Fruit fly (Drosophila melanogaster) whole organism, embryonic: ENCODE data around the gene CG7239.

ENCODE experiments used
- Asciz ChIP-seq: fragments of 200-800 bp; sonication (Bioruptor generic); optimal IDR thresholded peaks from 2 replicates; lab custom pipeline; 2017; ENCODE audit warnings: missing biosample characterization, mild to moderate bottlenecking, missing genetic modification characterization, missing genetic modification reagents
- BEAF-32 ChIP-seq: fragments of 200-800 bp; sonication (Bioruptor generic); optimal IDR thresholded peaks from 3 replicates; lab custom pipeline; 2017; ENCODE audit warnings: missing biosample characterization, missing genetic modification characterization, mild to moderate bottlenecking, moderate library complexity, missing genetic modification reagents
- CG10274 ChIP-seq: fragments of 200-800 bp; sonication (Bioruptor generic); optimal IDR thresholded peaks from 3 replicates; lab custom pipeline; 2017; ENCODE audit warnings: missing biosample characterization, mild to moderate bottlenecking, missing genetic modification characterization
- CG12299 ChIP-seq: fragments of 200-800 bp; sonication (Bioruptor generic); optimal IDR thresholded peaks from 2 replicates; lab custom pipeline; 2018; ENCODE audit warnings: missing biosample characterization, mild to moderate bottlenecking, missing genetic modification characterization
- CG14014 ChIP-seq: fragments of 200-800 bp; sonication (Bioruptor generic); IDR thresholded peaks from 2 replicates; pipeline ENCODE4 v1.3.6; 2022; ENCODE audit warnings: missing biosample characterization, missing genetic modification characterization
- CG14860 ChIP-seq: fragments of 200-800 bp; sonication (Bioruptor generic); IDR thresholded peaks from 3 replicates; pipeline ENCODE4 v1.3.6; 2022; ENCODE audit warnings: missing biosample characterization, missing genetic modification characterization; ENCODE audit not compliant: partially characterized antibody
- CG15479 ChIP-seq: fragments of 200-800 bp; sonication (Bioruptor generic); optimal IDR thresholded peaks from 3 replicates; lab custom pipeline; 2019; ENCODE audit warnings: missing biosample characterization, mild to moderate bottlenecking, missing genetic modification characterization, moderate library complexity
- CG1603 ChIP-seq: fragments of 200-800 bp; sonication (Bioruptor generic); optimal IDR thresholded peaks from 2 replicates; lab custom pipeline; 2019; ENCODE audit warnings: missing biosample characterization, mild to moderate bottlenecking, missing genetic modification characterization, moderate library complexity
- CG17912 ChIP-seq: fragments of 200-800 bp; sonication (Bioruptor generic); optimal IDR thresholded peaks from 2 replicates; lab custom pipeline; 2018; ENCODE audit warnings: missing biosample characterization, mild to moderate bottlenecking, missing genetic modification characterization
- CG1792 ChIP-seq: fragments of 200-800 bp; sonication (Bioruptor generic); optimal IDR thresholded peaks from 2 replicates; lab custom pipeline; 2016; ENCODE audit warnings: missing biosample characterization, missing genetic modification characterization
- CG18599 ChIP-seq: fragments of 200-800 bp; sonication (Bioruptor generic); optimal IDR thresholded peaks from 3 replicates; lab custom pipeline; 2017; ENCODE audit warnings: missing biosample characterization, missing genetic modification characterization, mild to moderate bottlenecking, moderate library complexity, missing genetic modification reagents
- CG2129 ChIP-seq: fragments of 200-800 bp; sonication (Bioruptor generic); IDR thresholded peaks from 2 replicates; pipeline ENCODE4 v1.3.6; 2022; ENCODE audit warnings: missing biosample characterization, missing genetic modification characterization; ENCODE audit not compliant: partially characterized antibody
- CG31224 ChIP-seq: fragments of 200-800 bp; sonication (Bioruptor generic); IDR thresholded peaks from 2 replicates; pipeline ENCODE4 v1.3.6; 2022; ENCODE audit warnings: missing biosample characterization, missing genetic modification characterization
- CG34422 ChIP-seq: fragments of 200-800 bp; sonication (Bioruptor generic); IDR thresholded peaks from 3 replicates; pipeline ENCODE4 v1.3.6; 2022; ENCODE audit warnings: missing biosample characterization, missing genetic modification characterization
- CG4707 ChIP-seq: fragments of 200-800 bp; sonication (Bioruptor generic); optimal IDR thresholded peaks from 2 replicates; lab custom pipeline; 2018; ENCODE audit warnings: missing biosample characterization, mild to moderate bottlenecking, missing genetic modification characterization, moderate library complexity
- CG6689 ChIP-seq: fragments of 200-800 bp; sonication (Bioruptor generic); IDR thresholded peaks from 2 replicates; pipeline ENCODE4 v1.3.6; 2022; ENCODE audit warnings: missing biosample characterization, missing genetic modification characterization
- CG7786 ChIP-seq: fragments of 200-800 bp; sonication (Bioruptor generic); optimal IDR thresholded peaks from 2 replicates; lab custom pipeline; 2016; ENCODE audit warnings: missing biosample characterization, missing genetic modification characterization
- CG8359 ChIP-seq: fragments of 200-800 bp; sonication (Bioruptor generic); optimal IDR thresholded peaks from 2 replicates; lab custom pipeline; 2017; ENCODE audit warnings: missing biosample characterization, mild to moderate bottlenecking, missing genetic modification characterization, borderline replicate concordance
- CG8944 ChIP-seq: fragments of 200-800 bp; sonication (Bioruptor generic); optimal IDR thresholded peaks from 3 replicates; lab custom pipeline; 2016; ENCODE audit warnings: missing biosample characterization, missing genetic modification characterization
- CG9609 ChIP-seq: fragments of 200-800 bp; sonication (Bioruptor generic); optimal IDR thresholded peaks from 3 replicates; lab custom pipeline; 2016; ENCODE audit warnings: missing biosample characterization, missing genetic modification characterization
- Ets65A ChIP-seq: fragments of 200-800 bp; sonication (Bioruptor generic); peaks from one replicate; lab custom pipeline; 2016; ENCODE audit warnings: missing biosample characterization, missing genetic modification characterization
- GATAe ChIP-seq: fragments of 200-800 bp; sonication (Bioruptor generic); conservative IDR thresholded peaks from 2 replicates; pipeline ENCODE4 v1.3.6; 2022; ENCODE audit warnings: missing biosample characterization, missing genetic modification characterization
- Hr39 ChIP-seq: fragments of >200 bp; optimal IDR thresholded peaks from 2 replicates; lab custom pipeline; 2017
- MESR4 ChIP-seq: fragments of 200-800 bp; sonication (Bioruptor generic); optimal IDR thresholded peaks from 2 replicates; lab custom pipeline; 2018; ENCODE audit warnings: missing biosample characterization, mild to moderate bottlenecking, missing genetic modification characterization, moderate library complexity
- Med ChIP-seq: fragments of 200-800 bp; sonication (Bioruptor generic); peaks from one replicate; lab custom pipeline; 2016; ENCODE audit warnings: missing biosample characterization, missing genetic modification characterization, mild to moderate bottlenecking, inconsistent platforms, moderate library complexity
- Neu2 ChIP-seq: fragments of 200-800 bp; sonication (Bioruptor generic); optimal IDR thresholded peaks from 3 replicates; lab custom pipeline; 2016; ENCODE audit warnings: missing biosample characterization, missing genetic modification characterization, borderline replicate concordance
- Nf-YC ChIP-seq: fragments of 200-800 bp; optimal IDR thresholded peaks from 3 replicates; lab custom pipeline; 2019; ENCODE audit warnings: missing biosample characterization, mild to moderate bottlenecking, missing genetic modification characterization, moderate library complexity
- Poxn ChIP-seq: fragments of 200-800 bp; sonication (Bioruptor generic); IDR thresholded peaks from 2 replicates; pipeline ENCODE4 v1.3.6; 2022; ENCODE audit warnings: missing biosample characterization, missing genetic modification characterization
- Rx ChIP-seq: fragments of 200-800 bp; sonication (Bioruptor generic); IDR thresholded peaks from 2 replicates; pipeline ENCODE4 v1.3.6; 2022; ENCODE audit warnings: missing biosample characterization, missing genetic modification characterization
- Stat92E ChIP-seq, 3 experiments: fragments of >200 bp in 2 of 3; fragments of 200-800 bp in 1 of 3; sonication (Bioruptor generic) in 1 of 3; optimal IDR thresholded peaks; 2 replicates each; lab custom pipeline; 2017 to 2019; ENCODE audit warnings: missing biosample characterization in 3 of 3, missing genetic modification characterization in 3 of 3, mild to moderate bottlenecking in 1 of 3, moderate library complexity in 1 of 3
- YL-1 ChIP-seq: fragments of 200-800 bp; sonication (Bioruptor generic); optimal IDR thresholded peaks from 3 replicates; lab custom pipeline; 2017; ENCODE audit warnings: missing biosample characterization, mild to moderate bottlenecking, missing genetic modification characterization
- ase ChIP-seq: fragments of 200-800 bp; sonication (Bioruptor generic); IDR thresholded peaks from 3 replicates; pipeline ENCODE4 v1.3.6; 2022; ENCODE audit warnings: missing biosample characterization, missing genetic modification characterization
- bigmax ChIP-seq: fragments of 200-800 bp; sonication (Bioruptor generic); optimal IDR thresholded peaks from 2 replicates; lab custom pipeline; 2018; ENCODE audit warnings: missing biosample characterization, mild to moderate bottlenecking, missing genetic modification characterization
- crc ChIP-seq: fragments of 200-800 bp; sonication (Bioruptor generic); optimal IDR thresholded peaks from 2 replicates; lab custom pipeline; 2016; ENCODE audit warnings: missing biosample characterization, missing genetic modification characterization
- dmrt11E ChIP-seq: fragments of 200-800 bp; sonication (Bioruptor generic); optimal IDR thresholded peaks from 3 replicates; lab custom pipeline; 2018; ENCODE audit warnings: missing biosample characterization, mild to moderate bottlenecking, missing genetic modification characterization, moderate library complexity
- h ChIP-seq: fragments of >200 bp; optimal IDR thresholded peaks from 2 replicates; lab custom pipeline; 2017
- hb ChIP-seq: fragments of 200-800 bp; sonication (Bioruptor generic); IDR thresholded peaks from 3 replicates; pipeline ENCODE4 v1.3.6; 2022; ENCODE audit warnings: missing biosample characterization, missing genetic modification characterization; ENCODE audit not compliant: partially characterized antibody
- her ChIP-seq: fragments of 200-800 bp; sonication (Bioruptor generic); optimal IDR thresholded peaks from 2 replicates; lab custom pipeline; 2016; ENCODE audit warnings: missing biosample characterization, missing genetic modification characterization
- knrl ChIP-seq: fragments of 200-800 bp; sonication (Bioruptor generic); IDR thresholded peaks from 3 replicates; pipeline ENCODE4 v1.3.6; 2022; ENCODE audit warnings: missing biosample characterization, missing genetic modification characterization; ENCODE audit not compliant: partially characterized antibody
- lab ChIP-seq: fragments of 200-800 bp; sonication (Bioruptor generic); optimal IDR thresholded peaks from 3 replicates; lab custom pipeline; 2017; ENCODE audit warnings: missing biosample characterization, missing genetic modification characterization, mild to moderate bottlenecking, moderate library complexity, missing genetic modification reagents
- nom ChIP-seq: fragments of 200-800 bp; sonication (Bioruptor generic); optimal IDR thresholded peaks from 2 replicates; lab custom pipeline; 2017; ENCODE audit warnings: missing biosample characterization, missing genetic modification characterization, mild to moderate bottlenecking, moderate library complexity, missing genetic modification reagents
- prd ChIP-seq, 3 experiments: fragments of >200 bp in 2 of 3; fragments of 200-800 bp in 1 of 3; sonication (Bioruptor generic) in 1 of 3; optimal IDR thresholded peaks in 2 of 3; IDR thresholded peaks in 1 of 3; 2 replicates in 2 of 3; 3 replicates in 1 of 3; pipeline versions ENCODE4 v1.3.6 to Lab custom; 2017 to 2022; ENCODE audit warnings: missing biosample characterization in 1 of 3, missing genetic modification characterization in 1 of 3
- pros ChIP-seq: fragments of 200-800 bp; sonication (Bioruptor generic); optimal IDR thresholded peaks from 3 replicates; lab custom pipeline; 2019; ENCODE audit warnings: missing biosample characterization, mild to moderate bottlenecking, missing genetic modification characterization, moderate library complexity
- run ChIP-seq: fragments of 200-800 bp; sonication (Bioruptor generic); optimal IDR thresholded peaks from 3 replicates; lab custom pipeline; 2018; ENCODE audit warnings: missing biosample characterization, mild to moderate bottlenecking, missing genetic modification characterization
- sd ChIP-seq: fragments of 200-800 bp; sonication (Bioruptor generic); optimal IDR thresholded peaks from 3 replicates; lab custom pipeline; 2018; ENCODE audit warnings: missing biosample characterization, mild to moderate bottlenecking, missing genetic modification characterization, moderate library complexity
- seq ChIP-seq: fragments of 200-800 bp; sonication (Bioruptor generic); IDR thresholded peaks from 2 replicates; pipeline ENCODE4 v1.3.6; 2022; ENCODE audit warnings: missing biosample characterization, missing genetic modification characterization
- ssp ChIP-seq: fragments of 200-800 bp; sonication (Bioruptor generic); IDR thresholded peaks from 2 replicates; pipeline ENCODE4 v1.3.6; 2022; ENCODE audit warnings: missing biosample characterization, missing genetic modification characterization
- unc-4 ChIP-seq: fragments of 200-800 bp; sonication (Bioruptor generic); IDR thresholded peaks from 2 replicates; pipeline ENCODE4 v1.3.6; 2022; ENCODE audit warnings: missing biosample characterization, missing genetic modification characterization; ENCODE audit not compliant: partially characterized antibody
- wdn ChIP-seq: fragments of 200-800 bp; sonication (Bioruptor generic); IDR thresholded peaks from 2 replicates; pipeline ENCODE4 v1.3.6; 2022; ENCODE audit warnings: missing biosample characterization, missing genetic modification characterization
- zfh1 ChIP-seq: fragments of 200-800 bp; sonication (Bioruptor generic); IDR thresholded peaks from 3 replicates; pipeline ENCODE4 v1.3.6; 2022; ENCODE audit warnings: missing biosample characterization, missing genetic modification characterization

CG7239 gene

dm6 chr2L:5797977-5798376 is 4.0 kb upstream of the CG7239 start (continued):
- TF ChIP-seq Asciz (GFP tag; lab: Kevin White, UChicago): peak; percentile 31
- TF ChIP-seq CG31224: no peak
- TF ChIP-seq CG17912 (GFP tag; lab: Kevin White, UChicago): no peak
- peak; percentile 42 for TF ChIP-seq CG1792
- TF ChIP-seq CG4707 (GFP tag; lab: Kevin White, UChicago): no peak
- no peak for TF ChIP-seq CG7786
- no peak for TF ChIP-seq ase (GFP tag; lab: Robert Waterston, UW)
- peak; percentile 38 for TF ChIP-seq sd (tag; lab: Kevin White, UChicago)
- TF ChIP-seq Stat92E (GFP tag; optimal IDR thresholded peaks at IDR 0.05; lab: Kevin White, UChicago): no peak
- no peak for TF ChIP-seq CG14860 (GFP tag; lab: Robert Waterston, UW)
- TF ChIP-seq Ets65A (GFP tag; lab: Kevin White, UChicago): peak; percentile 71
- TF ChIP-seq run (tag; lab: Kevin White, UChicago): no peak
- no peak for TF ChIP-seq knrl (GFP tag; lab: Robert Waterston, UW)
- TF ChIP-seq Rx: no peak
- no peak for TF ChIP-seq CG34422
- TF ChIP-seq pros (GFP tag; lab: Kevin White, UChicago): no peak
- peak; percentile 65 for TF ChIP-seq CG1603 (tag; lab: Kevin White, UChicago)
- TF ChIP-seq CG12299 (tag; lab: Kevin White, UChicago): peak; percentile 51
- TF ChIP-seq ssp (GFP tag; lab: Robert Waterston, UW): no peak
- no peak for TF ChIP-seq BEAF-32
- TF ChIP-seq CG8944 (GFP tag; lab: Kevin White, UChicago): no peak
- peak; percentile 4 for TF ChIP-seq bigmax (GFP tag; lab: Kevin White, UChicago)
- TF ChIP-seq CG10274 (GFP tag; lab: Kevin White, UChicago): peak; percentile 10
- no peak for TF ChIP-seq her (GFP tag; lab: Kevin White, UChicago)
- TF ChIP-seq GATAe (GFP tag; lab: Robert Waterston, UW): peak; percentile 38; the same call in 1 of the 2 replicates
- no peak for TF ChIP-seq CG2129
- TF ChIP-seq CG15479: peak; percentile 56
- no peak for TF ChIP-seq MESR4
- TF ChIP-seq nom (GFP tag; lab: Kevin White, UChicago): no peak
- no peak for TF ChIP-seq h (lab: Kevin White, UChicago)
- TF ChIP-seq unc-4: no peak
- TF ChIP-seq CG14014: peak; percentile 49; the same call in 1 of the 2 replicates
- no peak for TF ChIP-seq CG6689
- peak; percentile 75 for TF ChIP-seq lab (GFP tag; lab: Kevin White, UChicago)
- peak; percentile 13 for TF ChIP-seq dmrt11E (tag; lab: Kevin White, UChicago)
- TF ChIP-seq Poxn (GFP tag; lab: Robert Waterston, UW): no peak
- peak; percentile 44 for TF ChIP-seq crc (GFP tag; lab: Kevin White, UChicago)
- peak; percentile 68 for TF ChIP-seq CG18599 (GFP tag; lab: Kevin White, UChicago)
- TF ChIP-seq prd (optimal IDR thresholded peaks at IDR 0.05; lab: Kevin White, UChicago): no peak
- no peak for TF ChIP-seq prd (GFP tag; IDR thresholded peaks at IDR 0.05; lab: Robert Waterston, UW)
- no peak for TF ChIP-seq wdn (GFP tag; lab: Robert Waterston, UW)
- no peak for TF ChIP-seq CG9609 (GFP tag; lab: Kevin White, UChicago)
- no peak for TF ChIP-seq zfh1 (GFP tag; lab: Robert Waterston, UW)
- no peak for TF ChIP-seq CG8359 (GFP tag; lab: Kevin White, UChicago)
- TF ChIP-seq Med (GFP tag; lab: Kevin White, UChicago): peak; percentile 87
- no peak for TF ChIP-seq YL-1 (GFP tag; lab: Kevin White, UChicago)
- TF ChIP-seq Neu2 (GFP tag; lab: Kevin White, UChicago): no peak
- TF ChIP-seq seq: peak; percentile 68
- no peak for TF ChIP-seq Hr39 (lab: Kevin White, UChicago)
- no peak for TF ChIP-seq Nf-YC (tag; lab: Kevin White, UChicago)
- TF ChIP-seq hb (GFP tag; lab: Robert Waterston, UW): no peak
